Worm (Caenorhabditis elegans) whole organism, L3 larva: ENCODE data around the gene Y62H9A.3.
A peak's percentile ranks its signal among the peaks of the same experiment; 100 is the strongest.

Source experiments
- R02D3.7 ChIP-seq: fragments of 150-350 bp; optimal IDR thresholded peaks from 2 replicates; lab custom pipeline; 2014; ENCODE audit warnings: missing biosample characterization, missing genetic modification characterization
- aly-2 ChIP-seq: fragments of 150-350 bp; optimal IDR thresholded peaks from 2 replicates; lab custom pipeline; 2014; ENCODE audit warnings: missing biosample characterization, missing genetic modification characterization
- ama-1 ChIP-seq: fragments of 150-350 bp; optimal IDR thresholded peaks from 2 replicates; lab custom pipeline; 2018
- ceh-16 ChIP-seq: sonication (generic microtip); optimal IDR thresholded peaks from 2 replicates; lab custom pipeline; 2017; ENCODE audit warnings: missing biosample characterization, missing genetic modification characterization
- ceh-28 ChIP-seq: fragments of 150-350 bp; optimal IDR thresholded peaks from 2 replicates; lab custom pipeline; 2014; ENCODE audit warnings: missing biosample characterization, missing genetic modification reagents, missing genetic modification characterization
- ceh-9 ChIP-seq: sonication (generic microtip); optimal IDR thresholded peaks from 2 replicates; lab custom pipeline; 2018; ENCODE audit warnings: missing biosample characterization, missing genetic modification characterization
- egl-27 ChIP-seq: sonication (generic microtip); optimal IDR thresholded peaks from 4 replicates; lab custom pipeline; 2017; ENCODE audit warnings: missing biosample characterization, missing genetic modification reagents, missing genetic modification characterization
- egl-5 ChIP-seq: fragments of 150-350 bp; optimal IDR thresholded peaks from 2 replicates; lab custom pipeline; 2017; ENCODE audit warnings: missing biosample characterization, missing genetic modification reagents, missing genetic modification characterization, inconsistent platforms
- elt-1 ChIP-seq: fragments of 150-350 bp; optimal IDR thresholded peaks from 2 replicates; lab custom pipeline; 2014; ENCODE audit warnings: missing biosample characterization, missing genetic modification characterization
- elt-2 ChIP-seq: sonication (generic microtip); optimal IDR thresholded peaks from 2 replicates; lab custom pipeline; 2016; ENCODE audit warnings: missing genetic modification reagents, mild to moderate bottlenecking, missing genetic modification characterization, missing compliant biosample characterization
- eor-1 ChIP-seq, 2 experiments: fragments of 150-350 bp; optimal IDR thresholded peaks; 2 replicates each; lab custom pipeline; 2014 to 2018; ENCODE audit warnings: missing biosample characterization in 2 of 2, missing genetic modification characterization in 2 of 2
- fkh-10 ChIP-seq: sonication (generic microtip); optimal IDR thresholded peaks from 2 replicates; lab custom pipeline; 2017; ENCODE audit warnings: missing biosample characterization, missing genetic modification reagents, missing genetic modification characterization
- fkh-2 ChIP-seq: fragments of 150-350 bp; optimal IDR thresholded peaks from 2 replicates; lab custom pipeline; 2014; ENCODE audit warnings: missing biosample characterization, missing genetic modification reagents, missing genetic modification characterization
- fos-1 ChIP-seq: fragments of 150-350 bp; optimal IDR thresholded peaks from 2 replicates; lab custom pipeline; 2014; ENCODE audit warnings: missing biosample characterization, missing genetic modification characterization
- hmg-11 ChIP-seq: sonication (generic microtip); optimal IDR thresholded peaks from 2 replicates; lab custom pipeline; 2016; ENCODE audit warnings: missing genetic modification characterization, missing compliant biosample characterization
- jun-1 ChIP-seq: fragments of 150-350 bp; optimal IDR thresholded peaks from 2 replicates; lab custom pipeline; 2014; ENCODE audit warnings: missing biosample characterization, missing genetic modification reagents, missing genetic modification characterization
- lin-39 ChIP-seq: fragments of 150-350 bp; optimal IDR thresholded peaks from 2 replicates; lab custom pipeline; 2018; ENCODE audit warnings: missing biosample characterization, missing genetic modification reagents, missing genetic modification characterization
- mml-1 ChIP-seq: fragments of 150-350 bp; sonication (generic microtip); optimal IDR thresholded peaks from 3 replicates; lab custom pipeline; 2014; ENCODE audit warnings: missing biosample characterization, missing genetic modification characterization
- nfya-1 ChIP-seq: sonication (generic microtip); optimal IDR thresholded peaks from 2 replicates; lab custom pipeline; 2017; ENCODE audit warnings: missing genetic modification characterization, mild to moderate bottlenecking, missing compliant biosample characterization, antibody characterized with exemption, moderate library complexity; ENCODE audit not compliant: insufficient read depth
- nhr-12 ChIP-seq: fragments of 150-350 bp; optimal IDR thresholded peaks from 2 replicates; lab custom pipeline; 2014; ENCODE audit warnings: missing biosample characterization, missing genetic modification characterization
- nhr-23 ChIP-seq: fragments of 150-350 bp; optimal IDR thresholded peaks from 2 replicates; lab custom pipeline; 2014; ENCODE audit warnings: missing biosample characterization, missing genetic modification reagents, missing genetic modification characterization
- nhr-237 ChIP-seq: fragments of 150-350 bp; optimal IDR thresholded peaks from 2 replicates; lab custom pipeline; 2014; ENCODE audit warnings: missing biosample characterization, missing genetic modification characterization
- nhr-28 ChIP-seq: fragments of 150-350 bp; optimal IDR thresholded peaks from 2 replicates; lab custom pipeline; 2014; ENCODE audit warnings: missing biosample characterization, missing genetic modification characterization
- nhr-43 ChIP-seq: sonication (generic microtip); optimal IDR thresholded peaks from 2 replicates; lab custom pipeline; 2016; ENCODE audit warnings: mild to moderate bottlenecking, missing genetic modification characterization, missing compliant biosample characterization; ENCODE audit not compliant: poor library complexity, severe bottlenecking
- nhr-67 ChIP-seq: fragments of 150-350 bp; optimal IDR thresholded peaks from 2 replicates; lab custom pipeline; 2014; ENCODE audit warnings: missing biosample characterization, missing genetic modification characterization
- nhr-76 ChIP-seq: fragments of 150-350 bp; sonication (generic microtip); optimal IDR thresholded peaks from 5 replicates; lab custom pipeline; 2014; ENCODE audit warnings: missing biosample characterization, missing genetic modification characterization
- nhr-77 ChIP-seq: fragments of 150-350 bp; optimal IDR thresholded peaks from 2 replicates; lab custom pipeline; 2014; ENCODE audit warnings: missing biosample characterization, missing genetic modification characterization
- pha-4 ChIP-seq: fragments of 150-350 bp; optimal IDR thresholded peaks from 2 replicates; lab custom pipeline; 2014; ENCODE audit warnings: missing biosample characterization, missing genetic modification reagents, missing genetic modification characterization
- pqm-1 ChIP-seq: fragments of 150-350 bp; optimal IDR thresholded peaks from 2 replicates; lab custom pipeline; 2017; ENCODE audit warnings: missing biosample characterization, missing genetic modification characterization, inconsistent platforms
- sea-2 ChIP-seq: fragments of 150-350 bp; sonication (generic microtip); optimal IDR thresholded peaks from 4 replicates; lab custom pipeline; 2014; ENCODE audit warnings: missing biosample characterization, missing genetic modification reagents, missing genetic modification characterization
- snpc-4 ChIP-seq: fragments of 150-350 bp; optimal IDR thresholded peaks from 2 replicates; lab custom pipeline; 2014; ENCODE audit warnings: missing biosample characterization, missing genetic modification characterization
- unc-39 ChIP-seq: sonication (generic microtip); optimal IDR thresholded peaks from 4 replicates; lab custom pipeline; 2017; ENCODE audit warnings: missing biosample characterization, missing genetic modification characterization
- unc-62 ChIP-seq: fragments of 150-350 bp; sonication (generic microtip); optimal IDR thresholded peaks from 4 replicates; lab custom pipeline; 2014; ENCODE audit warnings: missing biosample characterization, missing genetic modification reagents, missing genetic modification characterization
- zag-1 ChIP-seq: fragments of 150-350 bp; optimal IDR thresholded peaks from 2 replicates; lab custom pipeline; 2014; ENCODE audit warnings: missing biosample characterization, missing genetic modification characterization
- ztf-11 ChIP-seq: fragments of 150-350 bp; optimal IDR thresholded peaks from 2 replicates; lab custom pipeline; 2014; ENCODE audit warnings: missing biosample characterization, missing genetic modification characterization
- ztf-4 ChIP-seq: fragments of 150-350 bp; optimal IDR thresholded peaks from 2 replicates; lab custom pipeline; 2014; ENCODE audit warnings: missing biosample characterization, missing genetic modification characterization

The Y62H9A.3 gene

DNA sequence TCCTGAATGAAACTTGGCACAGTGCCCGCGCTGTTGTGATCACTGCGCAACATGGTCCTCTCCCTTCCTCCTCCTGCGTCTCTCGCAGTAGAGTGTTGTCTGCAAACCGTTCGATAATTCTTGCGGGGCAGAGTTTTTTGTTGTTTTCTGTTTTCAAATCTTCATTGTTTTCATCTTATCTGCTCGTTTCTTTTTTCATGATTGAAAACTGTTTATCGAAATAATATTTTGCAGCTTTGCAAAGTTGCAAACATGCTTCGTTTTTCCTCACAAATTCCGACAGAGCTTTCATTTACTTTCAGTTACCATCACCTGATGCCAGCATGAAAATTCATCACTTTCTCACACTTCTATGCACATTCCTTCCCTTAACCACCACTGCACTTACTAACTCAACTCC is 22.6 kb downstream of the Y62H9A.3 start, which contains the start of gene mes-1:
Gene mes-1 (plus strand): TSS at position 301 of the 400 bp plus-strand sequence.
- TF ChIP-seq nhr-237 (tag; lab: Kevin White, UChicago), result no peak
- TF ChIP-seq elt-2, result no peak
- no peak for TF ChIP-seq eor-1 (tag; optimal IDR thresholded peaks at IDR 0.05; lab: Kevin White, UChicago)

- TF ChIP-seq elt-1, result no peak
- TF ChIP-seq unc-62 (GFP tag; lab: Kevin White, UChicago), result no peak
- TF ChIP-seq pha-4 (tag; lab: Kevin White, UChicago), result no peak
- TF ChIP-seq ztf-11 (tag; lab: Kevin White, UChicago), result no peak
- no peak for TF ChIP-seq elt-2
- TF ChIP-seq nfya-1 (tag; lab: Kevin White, UChicago), result no peak
- TF ChIP-seq egl-5, result no peak
- TF ChIP-seq unc-39 (tag; lab: Kevin White, UChicago), result no peak
- TF ChIP-seq fos-1, result no peak
- TF ChIP-seq aly-2 (tag; lab: Kevin White, UChicago), result no peak
- no peak for TF ChIP-seq zag-1
- TF ChIP-seq sea-2 (GFP tag; lab: Kevin White, UChicago), result no peak
- TF ChIP-seq hmg-11, result no peak
- no peak for TF ChIP-seq egl-27
- TF ChIP-seq ceh-28, result no peak
- TF ChIP-seq ceh-9 (tag; lab: Kevin White, UChicago), result no peak
These were observed 23.6 kb downstream of the Y62H9A.3 start for ce11 chrX:11856214-11856613.

DNA sequence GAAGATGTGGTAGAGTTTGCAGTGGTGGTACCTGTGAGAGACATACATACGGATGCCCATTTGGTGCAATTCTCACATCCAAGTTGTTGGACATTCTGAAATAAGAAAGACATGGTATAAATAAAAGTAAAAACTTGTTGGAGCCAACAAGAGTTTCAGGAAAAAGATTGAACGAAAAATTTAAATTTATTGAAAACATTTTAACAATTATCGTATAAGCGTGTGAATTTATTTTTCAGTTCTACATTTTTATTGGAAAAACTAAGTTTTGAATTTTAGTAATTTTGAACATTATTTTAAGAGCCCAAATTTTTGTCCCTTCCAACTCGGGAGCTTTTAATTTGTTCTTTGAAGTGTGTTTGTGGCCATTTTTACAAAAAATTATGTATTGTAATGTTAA is 24.9 kb downstream of the Y62H9A.3 start, which contains the start of gene F54F7.8:
Gene F54F7.8 (minus strand): TSS at position 101 of the 400 bp plus-strand sequence.
- TF ChIP-seq ama-1 (lab: Kevin White, UChicago) (no peak), snpc-4 (tag; lab: Kevin White, UChicago) (no peak), egl-5 (no peak), hmg-11 (no peak), fos-1 (no peak), zag-1 (no peak), mml-1 (tag; lab: Kevin White, UChicago) (no peak), nhr-77 (tag; lab: Kevin White, UChicago) (no peak), pqm-1 (no peak), R02D3.7 (tag; lab: Kevin White, UChicago) (no peak), eor-1 (tag; optimal IDR thresholded peaks at IDR 0.05; lab: Kevin White, UChicago) (no peak), jun-1 (tag; lab: Kevin White, UChicago) (no peak), fkh-2 (tag; lab: Kevin White, UChicago) (no peak), ceh-9 (tag; lab: Kevin White, UChicago) (no peak), nhr-28 (tag; lab: Kevin White, UChicago) (no peak), fkh-10 (GFP tag; lab: Kevin White, UChicago) (no peak), unc-39 (tag; lab: Kevin White, UChicago) (no peak), nhr-12 (tag; lab: Kevin White, UChicago) (no peak)

- TF ChIP-seq ceh-16 (tag; lab: Kevin White, UChicago), result no peak
- TF ChIP-seq ztf-4, result no peak
- TF ChIP-seq egl-5, result no peak
- no peak for TF ChIP-seq zag-1
- TF ChIP-seq aly-2 (tag; lab: Kevin White, UChicago), result no peak
- TF ChIP-seq nhr-43 (tag; lab: Kevin White, UChicago), result no peak
- peak; percentile 56 for TF ChIP-seq pqm-1
- peak; percentile 67 for TF ChIP-seq elt-2
These were observed 25.3 kb downstream of the Y62H9A.3 start for ce11 chrX:11854432-11854831.

DNA sequence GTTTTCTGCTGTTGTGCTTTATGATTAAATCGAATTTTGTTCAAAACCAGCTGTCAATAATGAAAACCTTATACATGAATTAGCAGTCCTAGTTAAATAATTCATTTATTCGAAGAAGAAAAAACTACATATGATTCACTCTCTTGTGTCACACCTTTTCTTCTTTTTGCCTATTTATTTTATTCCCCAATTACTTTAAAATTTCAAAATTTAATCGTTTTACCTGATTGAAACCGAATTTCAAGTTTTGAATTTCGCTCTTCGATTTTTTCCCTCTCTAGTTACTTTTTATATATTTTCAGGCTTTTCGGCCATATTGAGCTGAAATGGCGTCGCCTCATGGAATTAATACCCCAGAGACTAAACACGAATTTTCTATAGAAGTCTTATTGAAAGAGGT is 27.3 kb downstream of the Y62H9A.3 start, which contains the start of gene xtr-1:
Gene xtr-1 (plus strand): TSS at position 301 of the 400 bp plus-strand sequence.
- TF ChIP-seq sea-2 (GFP tag; lab: Kevin White, UChicago) (no peak), nhr-76 (tag; lab: Kevin White, UChicago) (no peak), fkh-2 (tag; lab: Kevin White, UChicago) (no peak), nhr-23 (tag; lab: Kevin White, UChicago) (no peak), unc-39 (tag; lab: Kevin White, UChicago) (no peak), lin-39 (tag; lab: Kevin White, UChicago) (no peak), nhr-43 (tag; lab: Kevin White, UChicago) (no peak), egl-5 (no peak), nhr-67 (tag; lab: Kevin White, UChicago) (no peak), nhr-28 (tag; lab: Kevin White, UChicago) (no peak), nhr-12 (tag; lab: Kevin White, UChicago) (no peak), mml-1 (tag; lab: Kevin White, UChicago) (no peak)
